Fruit fly (Drosophila melanogaster) whole organism, embryonic: ENCODE data around the gene CG10182.
A peak's percentile ranks its signal among the peaks of the same experiment; 100 is the strongest.

Experiments
- CG10267 ChIP-seq: fragments of 200-800 bp; sonication (Bioruptor generic); optimal IDR thresholded peaks from 2 replicates; lab custom pipeline; 2018; ENCODE audit warnings: missing biosample characterization, mild to moderate bottlenecking, missing genetic modification characterization, moderate library complexity
- CG10543 ChIP-seq: fragments of 200-800 bp; sonication (Bioruptor generic); optimal IDR thresholded peaks from 3 replicates; lab custom pipeline; 2017; ENCODE audit warnings: missing biosample characterization, mild to moderate bottlenecking, missing genetic modification characterization, moderate library complexity
- CG11456 ChIP-seq: fragments of 200-800 bp; sonication (Bioruptor generic); IDR thresholded peaks from 3 replicates; pipeline ENCODE4 v1.3.6; 2022; ENCODE audit warnings: missing biosample characterization, missing genetic modification characterization
- CG11723 ChIP-seq: fragments of 200-800 bp; sonication (Bioruptor generic); optimal IDR thresholded peaks from 2 replicates; lab custom pipeline; 2017; ENCODE audit warnings: missing biosample characterization, mild to moderate bottlenecking, missing genetic modification characterization
- CG15514 ChIP-seq: fragments of 200-800 bp; sonication (Bioruptor generic); optimal IDR thresholded peaks from 3 replicates; lab custom pipeline; 2017; ENCODE audit warnings: missing biosample characterization, missing genetic modification characterization, mild to moderate bottlenecking, moderate library complexity, missing genetic modification reagents
- CG32532 ChIP-seq: fragments of 200-800 bp; sonication (Bioruptor generic); IDR thresholded peaks from 2 replicates; pipeline ENCODE4 v1.3.6; 2022; ENCODE audit warnings: missing biosample characterization, missing genetic modification characterization
- CG34376 ChIP-seq: fragments of 200-800 bp; sonication (Bioruptor generic); optimal IDR thresholded peaks from 2 replicates; lab custom pipeline; 2018; ENCODE audit warnings: missing biosample characterization, mild to moderate bottlenecking, missing genetic modification characterization
- CG42726 ChIP-seq: fragments of 200-800 bp; sonication (Bioruptor generic); IDR thresholded peaks from 2 replicates; pipeline ENCODE4 v1.3.6; 2022; ENCODE audit warnings: missing biosample characterization, missing genetic modification characterization; ENCODE audit not compliant: partially characterized antibody
- CG9817 ChIP-seq: fragments of 200-800 bp; sonication (Bioruptor generic); optimal IDR thresholded peaks from 2 replicates; lab custom pipeline; 2018; ENCODE audit warnings: missing biosample characterization, mild to moderate bottlenecking, missing genetic modification characterization, moderate library complexity
- Chrac-16 ChIP-seq: fragments of 200-800 bp; sonication (Bioruptor generic); optimal IDR thresholded peaks from 3 replicates; lab custom pipeline; 2016; ENCODE audit warnings: missing biosample characterization, missing genetic modification characterization
- E2f2 ChIP-seq: fragments of 200-800 bp; sonication (Bioruptor generic); IDR thresholded peaks from 2 replicates; pipeline ENCODE4 v1.3.6; 2022; ENCODE audit warnings: missing biosample characterization, missing genetic modification characterization
- Ets65A ChIP-seq: fragments of 200-800 bp; sonication (Bioruptor generic); peaks from one replicate; lab custom pipeline; 2016; ENCODE audit warnings: missing biosample characterization, missing genetic modification characterization
- GATAe ChIP-seq: fragments of 200-800 bp; sonication (Bioruptor generic); conservative IDR thresholded peaks from 2 replicates; pipeline ENCODE4 v1.3.6; 2022; ENCODE audit warnings: missing biosample characterization, missing genetic modification characterization
- Gug ChIP-seq: fragments of 200-800 bp; sonication (Bioruptor generic); IDR thresholded peaks from 4 replicates; pipeline ENCODE4 v1.3.6; 2022; ENCODE audit warnings: missing biosample characterization, missing genetic modification characterization
- Hmr ChIP-seq: fragments of 200-800 bp; sonication (Bioruptor generic); optimal IDR thresholded peaks from 3 replicates; lab custom pipeline; 2017; ENCODE audit warnings: mild to moderate bottlenecking, missing biosample characterization, missing genetic modification reagents, missing genetic modification characterization
- Hr51 ChIP-seq, 2 experiments: fragments of 200-800 bp; sonication (Bioruptor generic); optimal IDR thresholded peaks; 2 replicates in 1 of 2; 3 replicates in 1 of 2; lab custom pipeline; 2016 to 2018; ENCODE audit warnings: missing biosample characterization in 2 of 2, missing genetic modification characterization in 2 of 2, mild to moderate bottlenecking in 1 of 2, moderate library complexity in 1 of 2
- Jarid2 ChIP-seq: fragments of 200-800 bp; sonication (Bioruptor generic); optimal IDR thresholded peaks from 3 replicates; lab custom pipeline; 2017; ENCODE audit warnings: mild to moderate bottlenecking, missing biosample characterization, missing genetic modification reagents, missing genetic modification characterization
- Lhr ChIP-seq: fragments of 200-800 bp; sonication (Bioruptor generic); optimal IDR thresholded peaks from 3 replicates; lab custom pipeline; 2017; ENCODE audit warnings: mild to moderate bottlenecking, missing biosample characterization, missing genetic modification reagents, missing genetic modification characterization
- Mrtf ChIP-seq: fragments of 200-800 bp; sonication (Bioruptor generic); IDR thresholded peaks from 3 replicates; pipeline ENCODE4 v1.3.6; 2022; ENCODE audit warnings: missing biosample characterization, missing genetic modification characterization
- Nf-YC ChIP-seq: fragments of 200-800 bp; optimal IDR thresholded peaks from 3 replicates; lab custom pipeline; 2019; ENCODE audit warnings: missing biosample characterization, mild to moderate bottlenecking, missing genetic modification characterization, moderate library complexity
- Oaz ChIP-seq: fragments of 200-800 bp; sonication (Bioruptor generic); IDR thresholded peaks from 2 replicates; pipeline ENCODE4 v1.3.6; 2022; ENCODE audit warnings: missing biosample characterization, missing genetic modification characterization
- Poxn ChIP-seq: fragments of 200-800 bp; sonication (Bioruptor generic); IDR thresholded peaks from 2 replicates; pipeline ENCODE4 v1.3.6; 2022; ENCODE audit warnings: missing biosample characterization, missing genetic modification characterization
- Scr ChIP-seq: fragments of 200-800 bp; sonication (Bioruptor generic); IDR thresholded peaks from 2 replicates; pipeline ENCODE4 v1.3.6; 2022; ENCODE audit warnings: missing biosample characterization, missing genetic modification characterization; ENCODE audit not compliant: partially characterized antibody
- ato ChIP-seq: fragments of 200-800 bp; sonication (Bioruptor generic); IDR thresholded peaks from 2 replicates; pipeline ENCODE4 v1.3.6; 2022; ENCODE audit warnings: missing biosample characterization, missing genetic modification characterization; ENCODE audit not compliant: partially characterized antibody
- bowl ChIP-seq: fragments of 200-800 bp; sonication (Bioruptor generic); IDR thresholded peaks from 2 replicates; pipeline ENCODE4 v1.3.6; 2022; ENCODE audit warnings: missing biosample characterization, missing genetic modification characterization
- chinmo ChIP-seq: fragments of 200-800 bp; sonication (Bioruptor generic); IDR thresholded peaks from 4 replicates; pipeline ENCODE4 v1.3.6; 2022; ENCODE audit warnings: missing biosample characterization, missing genetic modification characterization; ENCODE audit not compliant: partially characterized antibody
- ci ChIP-seq: fragments of 200-800 bp; sonication (Bioruptor generic); IDR thresholded peaks from 3 replicates; pipeline ENCODE4 v1.3.6; 2022; ENCODE audit warnings: missing biosample characterization, missing genetic modification characterization
- crc ChIP-seq: fragments of 200-800 bp; sonication (Bioruptor generic); optimal IDR thresholded peaks from 2 replicates; lab custom pipeline; 2016; ENCODE audit warnings: missing biosample characterization, missing genetic modification characterization
- crp ChIP-seq, 2 experiments: fragments of 200-800 bp; sonication (Bioruptor generic); optimal IDR thresholded peaks; 2 replicates in 1 of 2; 3 replicates in 1 of 2; lab custom pipeline; 2017; ENCODE audit warnings: missing biosample characterization in 2 of 2, missing genetic modification characterization in 2 of 2, mild to moderate bottlenecking in 1 of 2, moderate library complexity in 1 of 2
- ems ChIP-seq: fragments of 200-800 bp; sonication (Bioruptor generic); optimal IDR thresholded peaks from 3 replicates; lab custom pipeline; 2016; ENCODE audit warnings: missing biosample characterization, missing genetic modification characterization
- ewg ChIP-seq: fragments of 200-800 bp; sonication (Bioruptor generic); optimal IDR thresholded peaks from 3 replicates; lab custom pipeline; 2017; ENCODE audit warnings: mild to moderate bottlenecking, missing biosample characterization, missing genetic modification reagents, missing genetic modification characterization
- exex ChIP-seq: fragments of 200-800 bp; sonication (Bioruptor generic); optimal IDR thresholded peaks from 4 replicates; lab custom pipeline; 2018; ENCODE audit warnings: missing biosample characterization, mild to moderate bottlenecking, missing genetic modification characterization, moderate library complexity
- gfzf ChIP-seq: fragments of 200-800 bp; sonication (Bioruptor generic); optimal IDR thresholded peaks from 2 replicates; lab custom pipeline; 2016; ENCODE audit warnings: missing biosample characterization, mild to moderate bottlenecking, missing genetic modification characterization, moderate library complexity
- grn ChIP-seq: fragments of 200-800 bp; sonication (Bioruptor generic); optimal IDR thresholded peaks from 3 replicates; lab custom pipeline; 2017; ENCODE audit warnings: missing biosample characterization, missing genetic modification characterization
- lov ChIP-seq, 2 experiments: fragments of 200-800 bp in 1 of 2; fragments of >200 bp in 1 of 2; sonication (Bioruptor generic) in 1 of 2; IDR thresholded peaks in 1 of 2; optimal IDR thresholded peaks in 1 of 2; 2 replicates in 1 of 2; 3 replicates in 1 of 2; pipeline versions ENCODE4 v1.3.6 to Lab custom; 2017 to 2022; ENCODE audit warnings: missing biosample characterization in 1 of 2, missing genetic modification characterization in 1 of 2
- onecut ChIP-seq: fragments of 200-800 bp; sonication (Bioruptor generic); IDR thresholded peaks from 2 replicates; pipeline ENCODE4 v1.3.6; 2022; ENCODE audit warnings: missing biosample characterization, missing genetic modification characterization
- pita ChIP-seq: fragments of 200-800 bp; sonication (Bioruptor generic); optimal IDR thresholded peaks from 2 replicates; lab custom pipeline; 2017; ENCODE audit warnings: missing biosample characterization, mild to moderate bottlenecking, missing genetic modification characterization
- pzg ChIP-seq: fragments of 200-800 bp; sonication (Bioruptor generic); optimal IDR thresholded peaks from 3 replicates; lab custom pipeline; 2018; ENCODE audit warnings: missing biosample characterization, mild to moderate bottlenecking, missing genetic modification characterization, moderate library complexity
- row ChIP-seq: fragments of 200-800 bp; sonication (Bioruptor generic); IDR thresholded peaks from 3 replicates; pipeline ENCODE4 v1.3.6; 2022; ENCODE audit warnings: missing biosample characterization, missing genetic modification characterization
- run ChIP-seq: fragments of 200-800 bp; sonication (Bioruptor generic); optimal IDR thresholded peaks from 3 replicates; lab custom pipeline; 2018; ENCODE audit warnings: missing biosample characterization, mild to moderate bottlenecking, missing genetic modification characterization
- schlank ChIP-seq: fragments of 200-800 bp; sonication (Bioruptor generic); optimal IDR thresholded peaks from 2 replicates; lab custom pipeline; 2018; ENCODE audit warnings: missing biosample characterization, mild to moderate bottlenecking, missing genetic modification characterization
- seq ChIP-seq: fragments of 200-800 bp; sonication (Bioruptor generic); IDR thresholded peaks from 2 replicates; pipeline ENCODE4 v1.3.6; 2022; ENCODE audit warnings: missing biosample characterization, missing genetic modification characterization
- trem ChIP-seq: fragments of 200-800 bp; optimal IDR thresholded peaks from 3 replicates; lab custom pipeline; 2019; ENCODE audit warnings: missing biosample characterization, mild to moderate bottlenecking, missing genetic modification characterization, moderate library complexity
- twi ChIP-seq: fragments of 200-800 bp; optimal IDR thresholded peaks from 2 replicates; lab custom pipeline; 2019; ENCODE audit warnings: missing biosample characterization, mild to moderate bottlenecking, missing genetic modification characterization, moderate library complexity
- vvl ChIP-seq: fragments of 200-800 bp; sonication (Bioruptor generic); IDR thresholded peaks from 2 replicates; pipeline ENCODE4 v1.3.6; 2022; ENCODE audit warnings: missing biosample characterization, missing genetic modification characterization
- wek ChIP-seq: fragments of 200-800 bp; sonication (Bioruptor generic); optimal IDR thresholded peaks from 3 replicates; lab custom pipeline; 2018; ENCODE audit warnings: missing biosample characterization, mild to moderate bottlenecking, missing genetic modification characterization, moderate library complexity
- zen ChIP-seq: fragments of 200-800 bp; sonication (Bioruptor generic); optimal IDR thresholded peaks from 3 replicates; lab custom pipeline; 2018; ENCODE audit warnings: missing biosample characterization, mild to moderate bottlenecking, missing genetic modification characterization, moderate library complexity

Gene CG10182

dm6 chr3R:23556843-23557242 lies 32.8 kb downstream of the CG10182 start, which contains the start of gene CG10164:
TSS of gene CG10164 (minus strand) at chr3R:23556943.
- TF ChIP-seq Chrac-16 (GFP tag; lab: Kevin White, UChicago) (no peak), Ets65A (no peak), run (tag; lab: Kevin White, UChicago) (no peak), chinmo (GFP tag; lab: Robert Waterston, UW) (no peak), Scr (GFP tag; lab: Robert Waterston, UW) (no peak), seq (GFP tag; lab: Robert Waterston, UW) (no peak), twi (no peak), onecut (no peak), Oaz (no peak)
- TF ChIP-seq, all 482 proteins: peak for 0

DNA sequence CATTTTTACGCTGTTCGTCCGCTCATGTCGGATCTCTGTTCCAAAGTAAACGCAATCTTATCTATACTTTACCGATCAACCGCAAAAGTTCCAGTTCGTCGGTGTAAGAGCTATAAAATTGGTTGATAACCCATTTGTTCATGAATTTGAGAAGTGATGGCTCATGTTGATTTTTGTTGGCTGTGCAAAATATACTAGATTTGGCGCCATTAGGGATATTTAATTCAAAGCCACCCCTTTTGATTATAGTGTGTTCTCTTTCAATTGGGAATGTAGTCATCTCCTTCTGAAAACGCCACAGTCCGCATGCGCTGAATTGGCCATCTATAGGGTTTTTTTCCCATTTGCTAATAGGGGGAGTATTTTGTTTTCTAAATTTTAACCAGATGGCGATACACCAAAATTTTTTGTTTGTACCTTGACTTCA lies 50.9 kb downstream of the CG10182 start, which contains the start of gene Ugt303B2:
TSS of gene Ugt303B2 (minus strand) at position 190 of the 427 bp plus-strand sequence.
- no peak for TF ChIP-seq vvl (GFP tag; lab: Robert Waterston, UW)
- peak; percentile 78 for TF ChIP-seq E2f2
- no peak for TF ChIP-seq CG10267 (tag; lab: Kevin White, UChicago)
- TF ChIP-seq Hr51 (GFP tag; optimal IDR thresholded peaks at IDR 0.05; lab: Kevin White, UChicago) = peak in 1 of 2 experiments; percentile 14
- TF ChIP-seq Poxn (GFP tag; lab: Robert Waterston, UW) = no peak
- TF ChIP-seq Mrtf = peak; percentile 48; the same call in 1 of the 3 replicates
- TF ChIP-seq Nf-YC (tag; lab: Kevin White, UChicago) = no peak
- no peak for TF ChIP-seq bowl (GFP tag; lab: Robert Waterston, UW)
- no peak for TF ChIP-seq ato (GFP tag; lab: Robert Waterston, UW)
- peak; percentile 95 for TF ChIP-seq wek (GFP tag; lab: Kevin White, UChicago)
- no peak for TF ChIP-seq pita (GFP tag; lab: Kevin White, UChicago)
- TF ChIP-seq ewg (GFP tag; lab: Kevin White, UChicago) = peak; percentile 100
- no peak for TF ChIP-seq crc
- no peak for TF ChIP-seq ems (GFP tag; lab: Kevin White, UChicago)
- peak; percentile 71 for TF ChIP-seq grn (GFP tag; lab: Kevin White, UChicago)
- TF ChIP-seq CG11723 (GFP tag; lab: Kevin White, UChicago) = no peak
- TF ChIP-seq row (GFP tag; lab: Robert Waterston, UW) = peak; percentile 23; the same call in 1 of the 3 replicates
- TF ChIP-seq Hmr (GFP tag; lab: Kevin White, UChicago) = peak; percentile 17
- no peak for TF ChIP-seq gfzf (GFP tag; lab: Kevin White, UChicago)
- TF ChIP-seq CG9817 (tag; lab: Kevin White, UChicago) = peak; percentile 12
- no peak for TF ChIP-seq Jarid2 (GFP tag; lab: Kevin White, UChicago)
- TF ChIP-seq Gug = no peak
- 0 out of 3 replicates have a peak, but pooled peaks have one; percentile 21 for TF ChIP-seq ci (GFP tag; lab: Robert Waterston, UW)
- TF ChIP-seq CG11456 (GFP tag; lab: Robert Waterston, UW) = peak; percentile 40; the same call in 1 of the 3 replicates
- TF ChIP-seq trem (tag; lab: Kevin White, UChicago) = no peak
- no peak for TF ChIP-seq CG42726 (GFP tag; lab: Robert Waterston, UW)
- peak; percentile 51 for TF ChIP-seq exex (tag; lab: Kevin White, UChicago)
- TF ChIP-seq pzg (GFP tag; lab: Kevin White, UChicago) = peak; percentile 27
- peak; percentile 12 for TF ChIP-seq CG34376 (GFP tag; lab: Kevin White, UChicago)
- TF ChIP-seq CG32532 (GFP tag; lab: Robert Waterston, UW) = peak; percentile 37; the same call in 1 of the 2 replicates
- no peak for TF ChIP-seq lov (optimal IDR thresholded peaks at IDR 0.05; lab: Kevin White, UChicago)
- TF ChIP-seq lov (GFP tag; IDR thresholded peaks at IDR 0.05; lab: Robert Waterston, UW) = no peak
- TF ChIP-seq schlank (tag; lab: Kevin White, UChicago) = no peak
- TF ChIP-seq CG15514 (GFP tag; lab: Kevin White, UChicago) = peak; percentile 97
- no peak for TF ChIP-seq Lhr
- no peak for TF ChIP-seq crp (GFP tag; optimal IDR thresholded peaks at IDR 0.05; lab: Kevin White, UChicago)
- TF ChIP-seq run (tag; lab: Kevin White, UChicago) = peak; percentile 34
- TF ChIP-seq CG10543 (GFP tag; lab: Kevin White, UChicago) = peak; percentile 33
- no peak; the same call in 1 of the 2 replicates for TF ChIP-seq onecut
- TF ChIP-seq zen (tag; lab: Kevin White, UChicago) = peak; percentile 25
- peak; percentile 80 for TF ChIP-seq GATAe (GFP tag; lab: Robert Waterston, UW)
